Worm (Caenorhabditis elegans): ENCODE results near the gene C02H6.1.

The C02H6.1 gene

DNA sequence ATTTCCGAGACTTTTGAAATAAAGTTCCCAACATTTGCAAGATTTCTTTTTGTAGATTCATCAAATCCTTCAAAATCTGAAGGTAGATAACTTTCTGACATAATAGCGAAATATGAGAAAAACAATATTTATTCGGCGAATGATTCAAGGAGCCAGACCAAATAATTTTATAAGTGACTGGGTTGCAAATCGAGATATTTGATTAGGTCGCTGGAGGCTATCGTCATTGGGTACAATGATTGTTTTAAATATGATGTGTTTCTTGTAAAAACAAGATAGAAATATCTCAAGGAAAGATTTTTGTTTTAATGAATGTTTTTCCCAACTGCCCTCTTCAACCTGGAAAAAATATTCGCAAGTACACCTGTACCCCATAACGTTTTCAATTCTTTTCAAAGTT lies 39.2 kb upstream of the C02H6.1 start, which contains the start of gene srw-69:
srw-69 (minus strand) TSS at position 101 of the 400 bp plus-strand sequence.
- TF ChIP-seq tab-1 (GFP tag; IDR thresholded peaks at IDR 0.05) (no peak), cog-1 (tag; optimal IDR thresholded peaks at IDR 0.05) (no peak), ref-1 (GFP tag; conservative IDR thresholded peaks at IDR 0.05) (no peak), klf-2 (GFP tag; conservative IDR thresholded peaks at IDR 0.05) (no peak), med-1 (GFP tag; optimal IDR thresholded peaks at IDR 0.05; ENCODE audit: insufficient read depth) (no peak), flt-1 (GFP tag; IDR thresholded peaks at IDR 0.05) (no peak), T22C8.4 (GFP tag; IDR thresholded peaks at IDR 0.05) (no peak), ztf-23 (GFP tag; IDR thresholded peaks at IDR 0.05) (no peak), ztf-29 (GFP tag; IDR thresholded peaks at IDR 0.05) (no peak)

DNA sequence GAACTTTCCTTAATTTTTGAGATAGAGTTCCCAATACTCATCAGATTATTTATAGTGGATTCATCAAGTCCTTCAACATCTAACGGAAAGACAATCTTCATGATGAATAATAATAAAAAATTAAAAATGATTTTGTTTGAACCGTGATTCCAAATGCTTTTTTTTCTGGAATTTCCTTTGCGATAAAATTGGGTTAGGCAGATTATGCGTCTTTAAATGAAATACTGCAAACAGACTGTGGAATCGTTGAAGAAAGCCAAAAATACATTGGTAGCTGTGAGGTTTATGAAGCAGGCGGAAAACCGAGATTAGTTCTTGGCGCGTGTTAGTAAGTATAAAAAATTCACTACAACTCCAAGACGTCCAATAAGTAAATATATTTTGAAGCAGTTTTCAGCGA lies 36.9 kb upstream of the C02H6.1 start, which contains the start of gene srw-68:
srw-68 (minus strand) TSS at position 101 of the 400 bp plus-strand sequence.
- TF ChIP-seq tab-1 (GFP tag; IDR thresholded peaks at IDR 0.05): no peak
- no peak for TF ChIP-seq T22C8.4 (GFP tag; IDR thresholded peaks at IDR 0.05)
- no peak for TF ChIP-seq med-1 (GFP tag; optimal IDR thresholded peaks at IDR 0.05; ENCODE audit: insufficient read depth)
- no peak for TF ChIP-seq ztf-23 (GFP tag; IDR thresholded peaks at IDR 0.05)
- TF ChIP-seq klf-2 (GFP tag; conservative IDR thresholded peaks at IDR 0.05): no peak

DNA sequence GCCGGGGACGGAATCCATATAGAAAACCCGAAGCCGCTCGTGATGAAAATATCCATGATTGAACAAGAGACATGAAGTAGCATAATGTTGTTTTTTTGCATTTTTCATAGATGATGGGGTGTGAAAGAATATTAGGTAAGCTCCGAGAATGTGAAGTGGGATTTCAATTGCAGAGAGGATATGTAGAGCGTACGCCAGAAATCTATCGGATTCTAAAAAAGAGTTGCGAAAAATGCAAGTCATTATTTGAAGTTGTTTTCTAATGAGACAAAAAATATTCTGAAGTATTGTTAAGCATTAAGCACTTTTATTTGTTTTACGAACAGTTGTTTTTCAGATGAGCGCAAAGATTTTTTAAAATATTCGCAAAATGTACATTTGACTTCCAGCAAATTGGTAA lies 34.7 kb upstream of the C02H6.1 start, which contains the start of gene F18E3.10:
F18E3.10 (minus strand) TSS at position 101 of the 400 bp plus-strand sequence.
- TF ChIP-seq ztf-23 (GFP tag; IDR thresholded peaks at IDR 0.05) (no peak), tab-1 (GFP tag; IDR thresholded peaks at IDR 0.05) (no peak), cog-1 (tag; optimal IDR thresholded peaks at IDR 0.05) (no peak), klf-2 (GFP tag; conservative IDR thresholded peaks at IDR 0.05) (no peak), flt-1 (GFP tag; IDR thresholded peaks at IDR 0.05) (no peak), ref-1 (GFP tag; conservative IDR thresholded peaks at IDR 0.05) (no peak), ztf-29 (GFP tag; IDR thresholded peaks at IDR 0.05) (no peak), T22C8.4 (GFP tag; IDR thresholded peaks at IDR 0.05) (no peak), med-1 (GFP tag; optimal IDR thresholded peaks at IDR 0.05; ENCODE audit: insufficient read depth) (no peak)

DNA sequence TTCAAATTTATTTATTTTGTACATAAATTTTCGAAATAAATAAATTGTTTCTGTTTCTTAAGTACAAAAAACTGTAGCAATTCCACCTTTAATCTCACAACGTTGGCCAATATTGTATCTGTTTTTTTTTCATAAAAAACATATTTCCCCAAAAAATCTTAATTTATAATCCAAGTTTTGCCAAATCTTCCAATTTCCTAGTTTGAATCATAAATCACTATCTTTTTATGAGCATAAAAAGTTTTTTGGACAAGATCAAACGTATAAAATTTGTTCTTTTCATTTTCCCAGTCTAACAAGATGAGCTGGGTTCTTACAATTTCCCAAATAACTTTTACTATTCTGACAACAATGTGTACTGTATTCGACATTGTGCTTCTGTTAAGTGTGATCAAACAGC lies 30.5 kb upstream of the C02H6.1 start, which contains the start of gene srxa-4:
srxa-4 (plus strand) TSS at position 301 of the 400 bp plus-strand sequence.
- TF ChIP-seq T22C8.4 (GFP tag; IDR thresholded peaks at IDR 0.05) (no peak), ref-1 (GFP tag; conservative IDR thresholded peaks at IDR 0.05) (no peak), med-1 (GFP tag; optimal IDR thresholded peaks at IDR 0.05; ENCODE audit: insufficient read depth) (no peak)

DNA sequence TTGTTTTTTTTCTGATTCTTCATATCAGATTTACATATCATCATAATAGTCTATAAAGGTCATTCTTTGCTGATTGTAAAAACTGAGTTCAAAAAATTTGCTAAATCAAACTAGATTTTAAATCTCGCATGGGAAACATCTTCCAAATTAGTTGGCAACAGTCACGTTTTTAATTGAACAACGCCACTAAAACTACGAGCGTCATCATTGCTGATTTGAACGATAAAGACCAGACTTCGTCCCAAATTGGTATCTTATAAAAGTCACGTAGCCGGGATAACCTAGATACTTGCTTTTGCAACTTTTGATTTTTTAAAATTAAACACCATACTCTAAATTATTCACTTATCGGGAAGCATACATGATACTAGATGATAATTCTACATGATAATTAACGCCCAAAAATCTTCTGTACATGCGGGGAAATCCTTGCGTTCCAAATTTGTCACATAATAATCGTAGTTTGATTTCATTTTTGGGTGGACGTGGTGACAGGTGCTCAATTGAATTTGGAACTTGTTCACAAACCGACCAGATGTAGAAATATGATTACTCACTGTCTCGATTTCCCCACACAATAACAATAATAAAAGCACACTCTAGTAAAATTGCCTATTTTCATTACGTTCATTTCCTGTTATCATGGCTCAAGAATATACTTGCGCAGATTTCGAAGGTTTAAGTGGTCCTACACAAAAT lies 27.5 kb upstream of the C02H6.1 start, which contains the start of gene srw-67:
srw-67 (plus strand) TSS at position 643 of the 699 bp plus-strand sequence.
- no peak for TF ChIP-seq T22C8.4 (GFP tag; IDR thresholded peaks at IDR 0.05)
- no peak for TF ChIP-seq tab-1 (GFP tag; IDR thresholded peaks at IDR 0.05)
- TF ChIP-seq ztf-23 (GFP tag; IDR thresholded peaks at IDR 0.05): no peak
- TF ChIP-seq ztf-29 (GFP tag; IDR thresholded peaks at IDR 0.05): no peak
- no peak for TF ChIP-seq med-1 (GFP tag; optimal IDR thresholded peaks at IDR 0.05; ENCODE audit: insufficient read depth)
- no peak for TF ChIP-seq klf-2 (GFP tag; conservative IDR thresholded peaks at IDR 0.05)
- no peak for TF ChIP-seq cog-1 (tag; optimal IDR thresholded peaks at IDR 0.05)

DNA sequence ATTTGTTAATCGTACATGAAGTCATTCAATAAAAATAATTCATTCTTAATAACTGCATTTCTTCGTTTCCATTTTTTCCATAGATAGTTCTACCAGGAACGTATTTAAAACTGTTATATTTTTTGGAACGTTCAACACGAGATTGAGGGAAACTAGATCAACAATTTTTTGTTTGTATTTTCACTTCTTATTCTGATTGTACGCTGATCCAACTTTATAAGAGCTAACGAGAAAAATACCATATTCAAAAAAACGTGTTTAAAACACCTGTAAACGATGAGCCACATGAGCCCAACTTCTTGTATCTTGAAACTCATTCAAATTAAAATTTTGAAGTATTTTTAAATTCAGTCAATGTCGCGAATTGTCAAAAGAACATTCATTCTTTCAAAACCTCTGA lies 26.9 kb upstream of the C02H6.1 start:
- no peak for TF ChIP-seq ztf-23 (GFP tag; IDR thresholded peaks at IDR 0.05)
- no peak for TF ChIP-seq tab-1 (GFP tag; IDR thresholded peaks at IDR 0.05)
- no peak for TF ChIP-seq med-1 (GFP tag; optimal IDR thresholded peaks at IDR 0.05; ENCODE audit: insufficient read depth)
- no peak for TF ChIP-seq T22C8.4 (GFP tag; IDR thresholded peaks at IDR 0.05)
- TF ChIP-seq ztf-29 (GFP tag; IDR thresholded peaks at IDR 0.05): no peak
- TF ChIP-seq klf-2 (GFP tag; conservative IDR thresholded peaks at IDR 0.05): no peak
- TF ChIP-seq cog-1 (tag; optimal IDR thresholded peaks at IDR 0.05): no peak
- TF ChIP-seq ref-1 (GFP tag; conservative IDR thresholded peaks at IDR 0.05): no peak
- TF ChIP-seq flt-1 (GFP tag; IDR thresholded peaks at IDR 0.05): no peak

DNA sequence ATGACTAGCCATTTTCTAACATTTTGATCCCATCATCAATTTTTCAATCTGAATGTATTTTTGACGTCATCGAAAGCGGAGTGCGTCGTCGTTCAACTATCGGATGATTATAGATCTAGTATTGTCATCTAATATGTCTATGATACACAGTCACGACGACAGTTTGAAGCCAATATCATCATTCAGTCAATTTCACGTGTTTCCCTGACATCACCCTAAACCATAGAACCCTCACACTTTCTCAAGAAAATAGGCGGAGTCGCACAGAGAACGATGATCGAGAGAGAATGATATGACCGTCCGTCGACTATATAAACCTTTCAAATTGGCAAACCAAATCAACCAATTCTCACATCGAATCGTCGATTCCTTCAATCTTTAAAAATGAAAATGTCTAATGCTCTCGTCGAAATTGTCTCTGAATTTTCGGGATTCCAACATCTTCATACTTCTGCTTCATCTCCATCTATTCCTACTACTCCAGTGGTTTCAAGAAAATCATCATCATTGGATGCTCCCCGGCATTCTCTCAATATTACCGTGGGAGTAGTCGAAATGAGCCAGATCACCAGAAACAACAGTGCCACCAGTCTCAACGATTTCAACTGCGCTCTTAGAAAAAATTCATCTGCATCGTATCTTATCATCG lies 26.2 kb upstream of the C02H6.1 start, which contains the start of gene F18E3.13:
F18E3.13 (plus strand) TSS at position 385 of the 649 bp plus-strand sequence.
- TF ChIP-seq T22C8.4 (GFP tag; IDR thresholded peaks at IDR 0.05): no peak
- TF ChIP-seq tab-1 (GFP tag; IDR thresholded peaks at IDR 0.05): no peak
- no peak for TF ChIP-seq ztf-23 (GFP tag; IDR thresholded peaks at IDR 0.05)
- no peak for TF ChIP-seq cog-1 (tag; optimal IDR thresholded peaks at IDR 0.05)
- no peak for TF ChIP-seq klf-2 (GFP tag; conservative IDR thresholded peaks at IDR 0.05)
- no peak for TF ChIP-seq ref-1 (GFP tag; conservative IDR thresholded peaks at IDR 0.05)
- no peak for TF ChIP-seq flt-1 (GFP tag; IDR thresholded peaks at IDR 0.05)
- TF ChIP-seq ztf-29 (GFP tag; IDR thresholded peaks at IDR 0.05): no peak
- TF ChIP-seq med-1 (GFP tag; optimal IDR thresholded peaks at IDR 0.05; ENCODE audit: insufficient read depth): no peak

DNA sequence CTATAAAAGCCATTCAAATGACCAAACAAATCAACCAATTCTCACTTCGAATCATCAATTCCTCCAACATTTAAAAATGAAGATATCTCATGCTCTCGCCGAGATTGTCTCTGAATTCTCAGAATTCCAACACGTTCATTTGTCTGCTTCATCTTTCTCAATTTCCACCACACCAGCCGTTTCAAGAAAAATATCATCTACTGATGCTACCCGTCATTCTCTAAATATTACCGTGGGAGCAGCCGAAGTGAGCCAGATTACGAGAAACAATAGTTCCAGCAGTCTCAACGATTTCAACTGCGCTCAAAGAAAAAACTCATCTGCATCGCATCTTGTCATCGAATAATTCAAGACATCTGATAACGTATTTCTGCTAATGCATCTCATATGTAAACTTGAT lies 25.2 kb upstream of the C02H6.1 start, which contains the start of gene F18E3.12:
F18E3.12 (plus strand) TSS at position 77 of the 400 bp plus-strand sequence.
- no peak for TF ChIP-seq klf-2 (GFP tag; conservative IDR thresholded peaks at IDR 0.05)
- no peak for TF ChIP-seq med-1 (GFP tag; optimal IDR thresholded peaks at IDR 0.05; ENCODE audit: insufficient read depth)
- TF ChIP-seq flt-1 (GFP tag; IDR thresholded peaks at IDR 0.05): no peak
- TF ChIP-seq tab-1 (GFP tag; IDR thresholded peaks at IDR 0.05): no peak
- no peak for TF ChIP-seq T22C8.4 (GFP tag; IDR thresholded peaks at IDR 0.05)
- no peak for TF ChIP-seq ztf-29 (GFP tag; IDR thresholded peaks at IDR 0.05)
- TF ChIP-seq ztf-23 (GFP tag; IDR thresholded peaks at IDR 0.05): no peak
- no peak for TF ChIP-seq ref-1 (GFP tag; conservative IDR thresholded peaks at IDR 0.05)
- TF ChIP-seq cog-1 (tag; optimal IDR thresholded peaks at IDR 0.05): no peak

DNA sequence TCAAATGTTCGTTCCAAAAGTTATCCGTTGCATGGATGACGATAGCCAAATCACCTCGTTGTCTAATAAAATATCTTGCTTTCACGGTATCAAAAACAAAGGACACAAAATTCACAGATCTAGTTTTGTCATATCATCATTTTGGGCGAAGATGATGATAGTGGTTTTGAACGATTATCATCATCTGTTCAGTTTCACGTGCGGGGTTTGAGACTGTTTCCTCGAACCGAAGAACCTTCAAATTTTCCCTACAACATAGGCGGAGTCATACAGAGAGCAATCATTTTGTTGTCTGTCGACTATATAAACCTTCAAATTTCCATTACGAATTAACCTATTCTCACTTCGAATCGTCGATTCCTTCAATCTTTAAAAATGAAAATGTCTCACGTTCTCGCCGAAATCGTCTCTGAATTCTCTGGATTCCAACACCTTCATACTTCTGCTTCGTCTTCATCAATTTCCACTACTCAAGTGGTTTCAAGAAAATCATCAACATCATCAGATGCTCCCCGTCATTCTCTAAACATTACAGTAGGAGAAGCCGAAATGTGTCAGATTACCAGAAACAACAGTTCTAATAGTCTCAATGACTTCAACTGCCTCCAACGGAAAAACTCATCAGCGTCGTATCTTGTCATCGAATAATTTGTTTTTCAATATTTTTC lies 23.6 kb upstream of the C02H6.1 start, which contains the start of gene F18E3.11:
F18E3.11 (plus strand) TSS at position 376 of the 668 bp plus-strand sequence.
- no peak for TF ChIP-seq klf-2 (GFP tag; conservative IDR thresholded peaks at IDR 0.05)
- TF ChIP-seq ztf-23 (GFP tag; IDR thresholded peaks at IDR 0.05): no peak
- TF ChIP-seq flt-1 (GFP tag; IDR thresholded peaks at IDR 0.05): no peak
- TF ChIP-seq cog-1 (tag; optimal IDR thresholded peaks at IDR 0.05): no peak
- no peak for TF ChIP-seq ref-1 (GFP tag; conservative IDR thresholded peaks at IDR 0.05)
- TF ChIP-seq ztf-29 (GFP tag; IDR thresholded peaks at IDR 0.05): no peak
- no peak for TF ChIP-seq med-1 (GFP tag; optimal IDR thresholded peaks at IDR 0.05; ENCODE audit: insufficient read depth)
- TF ChIP-seq T22C8.4 (GFP tag; IDR thresholded peaks at IDR 0.05): no peak
- TF ChIP-seq tab-1 (GFP tag; IDR thresholded peaks at IDR 0.05): no peak

Measured in whole organism, midembryonic.